Worm (Caenorhabditis elegans) whole organism, L3 larva: ENCODE measurements around the gene T18D3.5.

Source experiments
- R02D3.7 ChIP-seq: fragments of 150-350 bp; optimal IDR thresholded peaks from 2 replicates; lab custom pipeline; 2014; ENCODE audit warnings: missing biosample characterization, missing genetic modification characterization
- ama-1 ChIP-seq: fragments of 150-350 bp; optimal IDR thresholded peaks from 2 replicates; lab custom pipeline; 2018
- ceh-16 ChIP-seq: sonication (generic microtip); optimal IDR thresholded peaks from 2 replicates; lab custom pipeline; 2017; ENCODE audit warnings: missing biosample characterization, missing genetic modification characterization
- ceh-82 ChIP-seq: fragments of 150-350 bp; optimal IDR thresholded peaks from 2 replicates; lab custom pipeline; 2014; ENCODE audit warnings: missing biosample characterization, missing genetic modification characterization
- ceh-9 ChIP-seq: sonication (generic microtip); optimal IDR thresholded peaks from 2 replicates; lab custom pipeline; 2018; ENCODE audit warnings: missing biosample characterization, missing genetic modification characterization
- daf-12 ChIP-seq: fragments of 150-350 bp; optimal IDR thresholded peaks from 2 replicates; lab custom pipeline; 2014; ENCODE audit warnings: missing biosample characterization, missing genetic modification reagents, missing genetic modification characterization
- egl-5 ChIP-seq: fragments of 150-350 bp; optimal IDR thresholded peaks from 2 replicates; lab custom pipeline; 2017; ENCODE audit warnings: missing biosample characterization, missing genetic modification reagents, missing genetic modification characterization, inconsistent platforms
- elt-1 ChIP-seq: fragments of 150-350 bp; optimal IDR thresholded peaks from 2 replicates; lab custom pipeline; 2014; ENCODE audit warnings: missing biosample characterization, missing genetic modification characterization
- elt-2 ChIP-seq: sonication (generic microtip); optimal IDR thresholded peaks from 2 replicates; lab custom pipeline; 2016; ENCODE audit warnings: missing genetic modification reagents, mild to moderate bottlenecking, missing genetic modification characterization, missing compliant biosample characterization
- eor-1 ChIP-seq, 2 experiments: fragments of 150-350 bp; optimal IDR thresholded peaks; 2 replicates each; lab custom pipeline; 2014 to 2018; ENCODE audit warnings: missing biosample characterization in 2 of 2, missing genetic modification characterization in 2 of 2
- fkh-2 ChIP-seq: fragments of 150-350 bp; optimal IDR thresholded peaks from 2 replicates; lab custom pipeline; 2014; ENCODE audit warnings: missing biosample characterization, missing genetic modification reagents, missing genetic modification characterization
- fos-1 ChIP-seq: fragments of 150-350 bp; optimal IDR thresholded peaks from 2 replicates; lab custom pipeline; 2014; ENCODE audit warnings: missing biosample characterization, missing genetic modification characterization
- hmg-11 ChIP-seq: sonication (generic microtip); optimal IDR thresholded peaks from 2 replicates; lab custom pipeline; 2016; ENCODE audit warnings: missing genetic modification characterization, missing compliant biosample characterization
- jun-1 ChIP-seq: fragments of 150-350 bp; optimal IDR thresholded peaks from 2 replicates; lab custom pipeline; 2014; ENCODE audit warnings: missing biosample characterization, missing genetic modification reagents, missing genetic modification characterization
- lin-15B ChIP-seq: fragments of 150-350 bp; optimal IDR thresholded peaks from 2 replicates; lab custom pipeline; 2014; ENCODE audit warnings: missing biosample characterization, missing genetic modification characterization
- lin-39 ChIP-seq: fragments of 150-350 bp; optimal IDR thresholded peaks from 2 replicates; lab custom pipeline; 2018; ENCODE audit warnings: missing biosample characterization, missing genetic modification reagents, missing genetic modification characterization
- lsy-12 ChIP-seq: sonication (generic microtip); optimal IDR thresholded peaks from 2 replicates; lab custom pipeline; 2016; ENCODE audit warnings: mild to moderate bottlenecking, missing genetic modification characterization, missing compliant biosample characterization
- nfya-1 ChIP-seq: sonication (generic microtip); optimal IDR thresholded peaks from 2 replicates; lab custom pipeline; 2017; ENCODE audit warnings: missing genetic modification characterization, mild to moderate bottlenecking, missing compliant biosample characterization, antibody characterized with exemption, moderate library complexity; ENCODE audit not compliant: insufficient read depth
- nhr-11 ChIP-seq: fragments of 150-350 bp; optimal IDR thresholded peaks from 2 replicates; lab custom pipeline; 2014; ENCODE audit warnings: missing biosample characterization, missing genetic modification characterization
- nhr-12 ChIP-seq: fragments of 150-350 bp; optimal IDR thresholded peaks from 2 replicates; lab custom pipeline; 2014; ENCODE audit warnings: missing biosample characterization, missing genetic modification characterization
- nhr-237 ChIP-seq: fragments of 150-350 bp; optimal IDR thresholded peaks from 2 replicates; lab custom pipeline; 2014; ENCODE audit warnings: missing biosample characterization, missing genetic modification characterization
- nhr-25 ChIP-seq: sonication (generic microtip); optimal IDR thresholded peaks from 2 replicates; lab custom pipeline; 2017; ENCODE audit warnings: missing biosample characterization, missing genetic modification characterization
- nhr-28 ChIP-seq: fragments of 150-350 bp; optimal IDR thresholded peaks from 2 replicates; lab custom pipeline; 2014; ENCODE audit warnings: missing biosample characterization, missing genetic modification characterization
- nhr-43 ChIP-seq: sonication (generic microtip); optimal IDR thresholded peaks from 2 replicates; lab custom pipeline; 2016; ENCODE audit warnings: mild to moderate bottlenecking, missing genetic modification characterization, missing compliant biosample characterization; ENCODE audit not compliant: poor library complexity, severe bottlenecking
- nhr-76 ChIP-seq: fragments of 150-350 bp; sonication (generic microtip); optimal IDR thresholded peaks from 5 replicates; lab custom pipeline; 2014; ENCODE audit warnings: missing biosample characterization, missing genetic modification characterization
- nhr-77 ChIP-seq: fragments of 150-350 bp; optimal IDR thresholded peaks from 2 replicates; lab custom pipeline; 2014; ENCODE audit warnings: missing biosample characterization, missing genetic modification characterization
- pha-4 ChIP-seq: fragments of 150-350 bp; optimal IDR thresholded peaks from 2 replicates; lab custom pipeline; 2014; ENCODE audit warnings: missing biosample characterization, missing genetic modification reagents, missing genetic modification characterization
- pqm-1 ChIP-seq: fragments of 150-350 bp; optimal IDR thresholded peaks from 2 replicates; lab custom pipeline; 2017; ENCODE audit warnings: missing biosample characterization, missing genetic modification characterization, inconsistent platforms
- sea-2 ChIP-seq: fragments of 150-350 bp; sonication (generic microtip); optimal IDR thresholded peaks from 4 replicates; lab custom pipeline; 2014; ENCODE audit warnings: missing biosample characterization, missing genetic modification reagents, missing genetic modification characterization
- skn-1 ChIP-seq: fragments of 150-350 bp; optimal IDR thresholded peaks from 2 replicates; lab custom pipeline; 2014; ENCODE audit warnings: missing biosample characterization, missing genetic modification characterization
- snpc-4 ChIP-seq: fragments of 150-350 bp; optimal IDR thresholded peaks from 2 replicates; lab custom pipeline; 2014; ENCODE audit warnings: missing biosample characterization, missing genetic modification characterization
- tbx-2 ChIP-seq: sonication (generic microtip); optimal IDR thresholded peaks from 2 replicates; lab custom pipeline; 2016; ENCODE audit warnings: mild to moderate bottlenecking, missing genetic modification characterization, missing compliant biosample characterization
- unc-39 ChIP-seq: sonication (generic microtip); optimal IDR thresholded peaks from 4 replicates; lab custom pipeline; 2017; ENCODE audit warnings: missing biosample characterization, missing genetic modification characterization
- unc-62 ChIP-seq: fragments of 150-350 bp; sonication (generic microtip); optimal IDR thresholded peaks from 4 replicates; lab custom pipeline; 2014; ENCODE audit warnings: missing biosample characterization, missing genetic modification reagents, missing genetic modification characterization
- zag-1 ChIP-seq: fragments of 150-350 bp; optimal IDR thresholded peaks from 2 replicates; lab custom pipeline; 2014; ENCODE audit warnings: missing biosample characterization, missing genetic modification characterization
- ztf-11 ChIP-seq: fragments of 150-350 bp; optimal IDR thresholded peaks from 2 replicates; lab custom pipeline; 2014; ENCODE audit warnings: missing biosample characterization, missing genetic modification characterization
- ztf-4 ChIP-seq: fragments of 150-350 bp; optimal IDR thresholded peaks from 2 replicates; lab custom pipeline; 2014; ENCODE audit warnings: missing biosample characterization, missing genetic modification characterization

T18D3.5 gene

ce11 chrX:12444423-12444822 is 19.2 kb upstream of the T18D3.5 start:
- TF ChIP-seq ama-1 (lab: Kevin White, UChicago): no peak
- TF ChIP-seq jun-1 (tag; lab: Kevin White, UChicago): no peak
- TF ChIP-seq tbx-2 (tag; lab: Kevin White, UChicago): no peak
- no peak for TF ChIP-seq pha-4 (tag; lab: Kevin White, UChicago)
- TF ChIP-seq R02D3.7 (tag; lab: Kevin White, UChicago): no peak
- TF ChIP-seq eor-1 (tag; optimal IDR thresholded peaks at IDR 0.05; lab: Kevin White, UChicago): no peak
- no peak for TF ChIP-seq ceh-82 (tag; lab: Kevin White, UChicago)

ce11 chrX:12446572-12446971 is 17.0 kb upstream of the T18D3.5 start:
- no peak for TF ChIP-seq fos-1 (tag; lab: Kevin White, UChicago)
- TF ChIP-seq skn-1 (tag; lab: Kevin White, UChicago): no peak
- TF ChIP-seq fkh-2: no peak
- no peak for TF ChIP-seq nhr-12
- TF ChIP-seq pqm-1 (tag; lab: Kevin White, UChicago): peak; percentile 17
- TF ChIP-seq elt-2 (tag; lab: Kevin White, UChicago): peak; percentile 61

ce11 chrX:12449262-12449942 is 14.2 kb upstream of the T18D3.5 start, which contains the start of gene T18D3.6:
T18D3.6 (plus strand) TSS chrX:12449892.
- TF ChIP-seq elt-2 (tag; lab: Kevin White, UChicago): peak; percentile 22
- peak; percentile 34 for TF ChIP-seq nfya-1 (tag; lab: Kevin White, UChicago)
- no peak for TF ChIP-seq ama-1 (lab: Kevin White, UChicago)
- no peak for TF ChIP-seq nhr-76 (tag; lab: Kevin White, UChicago)
- no peak for TF ChIP-seq ceh-16 (tag; lab: Kevin White, UChicago)
- TF ChIP-seq lin-15B (tag; lab: Kevin White, UChicago): peak; percentile 31
- TF ChIP-seq hmg-11 (tag; lab: Kevin White, UChicago): peak; percentile 52
- no peak for TF ChIP-seq eor-1 (tag; optimal IDR thresholded peaks at IDR 0.05; lab: Kevin White, UChicago)

- TF ChIP-seq lsy-12 (tag; lab: Kevin White, UChicago) (no peak), sea-2 (GFP tag; lab: Kevin White, UChicago) (no peak), elt-1 (tag; lab: Kevin White, UChicago) (no peak), ceh-16 (tag; lab: Kevin White, UChicago) (no peak), ama-1 (lab: Kevin White, UChicago) (no peak), jun-1 (tag; lab: Kevin White, UChicago) (no peak), egl-5 (no peak), nhr-11 (no peak), nhr-12 (no peak), hmg-11 (tag; lab: Kevin White, UChicago) (no peak), nhr-237 (no peak), nhr-28 (tag; lab: Kevin White, UChicago) (no peak), ceh-9 (tag; lab: Kevin White, UChicago) (no peak)
- TF ChIP-seq, all 47 proteins: peak for 0
These were observed 12.3 kb upstream of the T18D3.5 start for ce11 chrX:12451258-12451657.

ce11 chrX:12452143-12452570 is 11.4 kb upstream of the T18D3.5 start:
- TF ChIP-seq pha-4 (tag; lab: Kevin White, UChicago) (peak; percentile 3), ztf-11 (no peak), hmg-11 (tag; lab: Kevin White, UChicago) (peak; percentile 37), lin-39 (peak; percentile 74), snpc-4 (tag; lab: Kevin White, UChicago) (no peak), lin-15B (tag; lab: Kevin White, UChicago) (peak; percentile 34), nfya-1 (tag; lab: Kevin White, UChicago) (peak; percentile 49), egl-5 (peak; percentile 28)
- TF ChIP-seq, all 47 proteins: peak for 6

- TF ChIP-seq ceh-9 (tag; lab: Kevin White, UChicago): no peak
- TF ChIP-seq tbx-2 (tag; lab: Kevin White, UChicago): no peak
- TF ChIP-seq snpc-4 (tag; lab: Kevin White, UChicago): no peak
- no peak for TF ChIP-seq nhr-11
- no peak for TF ChIP-seq nhr-77 (tag; lab: Kevin White, UChicago)
- peak; percentile 60 for TF ChIP-seq lin-15B (tag; lab: Kevin White, UChicago)
- TF ChIP-seq nhr-76 (tag; lab: Kevin White, UChicago): no peak
- TF ChIP-seq fos-1 (tag; lab: Kevin White, UChicago): no peak
- TF ChIP-seq nhr-25 (tag; lab: Kevin White, UChicago): peak; percentile 67
- no peak for TF ChIP-seq unc-39 (tag; lab: Kevin White, UChicago)
- TF ChIP-seq lin-39: peak; percentile 58
- no peak for TF ChIP-seq elt-1 (tag; lab: Kevin White, UChicago)
- TF ChIP-seq nhr-237: no peak
- TF ChIP-seq ama-1 (lab: Kevin White, UChicago): no peak
- no peak for TF ChIP-seq zag-1 (tag; lab: Kevin White, UChicago)
- no peak for TF ChIP-seq daf-12
- no peak for TF ChIP-seq unc-62
- peak; percentile 41 for TF ChIP-seq nhr-43 (tag; lab: Kevin White, UChicago)
- no peak for TF ChIP-seq R02D3.7 (tag; lab: Kevin White, UChicago)
- TF ChIP-seq ztf-4 (tag; lab: Kevin White, UChicago): no peak
- TF ChIP-seq sea-2 (GFP tag; lab: Kevin White, UChicago): no peak
- peak; percentile 33 for TF ChIP-seq elt-2 (tag; lab: Kevin White, UChicago)
- peak; percentile 8 for TF ChIP-seq egl-5
- TF ChIP-seq nhr-12: no peak
- no peak for TF ChIP-seq nhr-28 (tag; lab: Kevin White, UChicago)
- TF ChIP-seq pha-4 (tag; lab: Kevin White, UChicago): peak; percentile 85
These were observed 9.3 kb upstream of the T18D3.5 start, which contains the start of the genes T18D3.9 and T18D3.1 for ce11 chrX:12454290-12454795. T18D3.9 (minus strand) TSS chrX:12454457. T18D3.1 (plus strand) TSS chrX:12454745.
